Fruit fly (Drosophila melanogaster): ENCODE measurements around the gene CG32756.

CG32756 gene

dm6 chrX:5941824-5942223 is 3.7 kb upstream of the CG32756 start (continued):
- TF ChIP-seq sima (GFP tag; optimal IDR thresholded peaks at IDR 0.05) = no peak
- TF ChIP-seq CG2889 (GFP tag; IDR thresholded peaks at IDR 0.05) = no peak
- no peak for TF ChIP-seq CG7271 (tag; optimal IDR thresholded peaks at IDR 0.05)
- no peak for TF ChIP-seq CG12744 (GFP tag; optimal IDR thresholded peaks at IDR 0.05)
- TF ChIP-seq CG12299 (tag; optimal IDR thresholded peaks at IDR 0.05) = no peak
- TF ChIP-seq CG17186 (GFP tag; optimal IDR thresholded peaks at IDR 0.05) = no peak
- no peak for TF ChIP-seq CG2199 (GFP tag; IDR thresholded peaks at IDR 0.05)
- no peak for TF ChIP-seq wek (GFP tag; optimal IDR thresholded peaks at IDR 0.05)
- TF ChIP-seq zen2 (GFP tag; IDR thresholded peaks at IDR 0.05; ENCODE audit: partially characterized antibody) = peak; percentile 50; the same call in 1 of the 3 replicates
- no peak for TF ChIP-seq Fer1 (GFP tag; optimal IDR thresholded peaks at IDR 0.05)
- no peak for TF ChIP-seq CG14441 (GFP tag; IDR thresholded peaks at IDR 0.05)
- peak; percentile 65 for TF ChIP-seq BEAF-32 (GFP tag; optimal IDR thresholded peaks at IDR 0.05)
- TF ChIP-seq sisA (GFP tag; IDR thresholded peaks at IDR 0.05) = no peak
- TF ChIP-seq CG43689 (GFP tag; IDR thresholded peaks at IDR 0.05) = no peak
- TF ChIP-seq prd (optimal IDR thresholded peaks at IDR 0.05) = no peak
- TF ChIP-seq prd (GFP tag; IDR thresholded peaks at IDR 0.05) = no peak
- no peak for TF ChIP-seq exex (tag; optimal IDR thresholded peaks at IDR 0.05)
- TF ChIP-seq Antp (GFP tag; optimal IDR thresholded peaks at IDR 0.05) = no peak
- no peak for TF ChIP-seq Gsc (GFP tag; IDR thresholded peaks at IDR 0.05)
- TF ChIP-seq CG17568 (GFP tag; optimal IDR thresholded peaks at IDR 0.05) = no peak
- no peak for TF ChIP-seq pum (GFP tag; optimal IDR thresholded peaks at IDR 0.05)
- no peak for TF ChIP-seq CG12942 (GFP tag; optimal IDR thresholded peaks at IDR 0.05)
- TF ChIP-seq tll (GFP tag; optimal IDR thresholded peaks at IDR 0.05) = no peak
- TF ChIP-seq hth (optimal IDR thresholded peaks at IDR 0.05) = no peak
- no peak for TF ChIP-seq CG13296 (GFP tag; optimal IDR thresholded peaks at IDR 0.05)
- no peak for TF ChIP-seq CG2678 (tag; optimal IDR thresholded peaks at IDR 0.05)
- TF ChIP-seq CG1647 (GFP tag; optimal IDR thresholded peaks at IDR 0.05) = no peak
- TF ChIP-seq ERR (GFP tag; optimal IDR thresholded peaks at IDR 0.05) = no peak
- TF ChIP-seq gcm (GFP tag; optimal IDR thresholded peaks at IDR 0.05) = no peak
- peak; percentile 41; the same call in 1 of the 2 replicates for TF ChIP-seq inv (GFP tag; IDR thresholded peaks at IDR 0.05; ENCODE audit: partially characterized antibody)
- no peak for TF ChIP-seq psq (GFP tag; optimal IDR thresholded peaks at IDR 0.05)
- TF ChIP-seq CG4617 (GFP tag; optimal IDR thresholded peaks at IDR 0.05; ENCODE audit: borderline replicate concordance) = no peak
- no peak for TF ChIP-seq lov (optimal IDR thresholded peaks at IDR 0.05)
- no peak for TF ChIP-seq lov (GFP tag; IDR thresholded peaks at IDR 0.05)
- no peak for TF ChIP-seq BtbVII (GFP tag; optimal IDR thresholded peaks at IDR 0.05)
- peak; percentile 68 for TF ChIP-seq unc-4 (GFP tag; IDR thresholded peaks at IDR 0.05; ENCODE audit: partially characterized antibody)
- no peak for TF ChIP-seq ranshi (GFP tag; IDR thresholded peaks at IDR 0.05)
- TF ChIP-seq CG1832 (GFP tag; optimal IDR thresholded peaks at IDR 0.05) = no peak
- peak; percentile 68 for TF ChIP-seq Bgb (GFP tag; IDR thresholded peaks at IDR 0.05; ENCODE audit: partially characterized antibody)
- TF ChIP-seq CG8089 (GFP tag; optimal IDR thresholded peaks at IDR 0.05) = no peak
- no peak for TF ChIP-seq Hsf (GFP tag; optimal IDR thresholded peaks at IDR 0.05)
- TF ChIP-seq hbn (GFP tag; IDR thresholded peaks at IDR 0.05; ENCODE audit: partially characterized antibody) = peak; percentile 56
- no peak for TF ChIP-seq NfI (GFP tag; optimal IDR thresholded peaks at IDR 0.05)
- peak; percentile 26; the same call in 1 of the 3 replicates for TF ChIP-seq hb (GFP tag; IDR thresholded peaks at IDR 0.05; ENCODE audit: partially characterized antibody)
- TF ChIP-seq nmo (GFP tag; optimal IDR thresholded peaks at IDR 0.05) = no peak
- no peak for TF ChIP-seq sens (GFP tag)
- TF ChIP-seq Camta (GFP tag; optimal IDR thresholded peaks at IDR 0.05) = no peak
- TF ChIP-seq Spps (tag; optimal IDR thresholded peaks at IDR 0.05) = no peak
- TF ChIP-seq z (GFP tag; IDR thresholded peaks at IDR 0.05) = no peak
- TF ChIP-seq yki (optimal IDR thresholded peaks at IDR 0.05) = no peak
- TF ChIP-seq CG8388 (GFP tag; optimal IDR thresholded peaks at IDR 0.05) = no peak
- TF ChIP-seq dati (GFP tag; IDR thresholded peaks at IDR 0.05) = no peak
